Comparison of ENCODE assay signal across 5 fruit fly cellular contexts in the genomic region with DNA sequence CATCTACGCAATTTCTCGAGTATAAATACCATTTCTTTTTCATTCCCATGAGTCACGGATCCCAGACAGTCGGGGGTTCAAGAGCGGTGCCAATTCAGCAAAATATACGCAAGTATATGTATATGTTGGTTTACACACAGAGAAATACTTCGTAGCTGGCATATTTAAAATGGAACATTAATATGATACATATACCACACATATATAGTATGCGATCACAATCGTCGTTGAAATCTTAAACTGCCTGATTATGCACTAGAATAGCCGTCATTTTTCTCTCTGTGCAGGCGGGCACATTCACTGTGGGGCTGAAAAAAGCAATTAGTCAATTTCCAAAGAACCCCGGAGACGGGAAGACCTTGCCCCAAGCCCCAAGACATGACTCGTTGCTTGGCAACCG.
TF ChIP-seq lines count a peak whose summit lies in the region.

No protein-coding gene starts in this region.

- no peak for TF ChIP-seq CTCF in whole organism, embryonic (GFP tag; optimal IDR thresholded peaks at IDR 0.05; lab: Kevin White, UChicago)

TF ChIP-seq in whole organism, adult, 20 proteins besides CTCF, POLR2A, EP300 and RAD21:
- TF ChIP-seq cnc (optimal IDR thresholded peaks at IDR 0.05; lab: Kevin White, UChicago) (no peak), CG14711 (tag; optimal IDR thresholded peaks at IDR 0.05; lab: Kevin White, UChicago) (peak; percentile 78), Hr96 (GFP tag; optimal IDR thresholded peaks at IDR 0.05; lab: Kevin White, UChicago) (peak; percentile 66), CG12768 (GFP tag; optimal IDR thresholded peaks at IDR 0.05; lab: Kevin White, UChicago) (peak; percentile 81), tj (GFP tag; optimal IDR thresholded peaks at IDR 0.05; lab: Kevin White, UChicago) (peak; percentile 98), CG1620 (GFP tag; optimal IDR thresholded peaks at IDR 0.05; lab: Kevin White, UChicago) (peak; percentile 50), CG7045 (GFP tag; optimal IDR thresholded peaks at IDR 0.05; lab: Kevin White, UChicago) (peak; percentile 82), toe (GFP tag; optimal IDR thresholded peaks at IDR 0.05; lab: Kevin White, UChicago) (peak; percentile 18), Crg-1 (GFP tag; optimal IDR thresholded peaks at IDR 0.05; lab: Kevin White, UChicago) (no peak), bab1 (GFP tag; optimal IDR thresholded peaks at IDR 0.05; lab: Kevin White, UChicago) (peak; percentile 93), CG33017 (tag; optimal IDR thresholded peaks at IDR 0.05; lab: Kevin White, UChicago) (peak; percentile 54), Clk (GFP tag; optimal IDR thresholded peaks at IDR 0.05; lab: Kevin White, UChicago) (peak; percentile 13), ovo (GFP tag; optimal IDR thresholded peaks at IDR 0.05; lab: Kevin White, UChicago) (no peak), CG11617 (GFP tag; optimal IDR thresholded peaks at IDR 0.05; lab: Kevin White, UChicago) (peak; percentile 49), pad (GFP tag; optimal IDR thresholded peaks at IDR 0.05; lab: Kevin White, UChicago) (peak; percentile 64), kay (GFP tag; lab: Kevin White, UChicago; ENCODE audit: borderline replicate concordance) (no peak), CG7101 (tag; optimal IDR thresholded peaks at IDR 0.05; lab: Kevin White, UChicago) (peak; percentile 72)

TF ChIP-seq in whole organism, embryonic, 481 proteins besides CTCF, POLR2A, EP300 and RAD21 (continues in another document):
- no peak for TF ChIP-seq MESR4 (GFP tag; optimal IDR thresholded peaks at IDR 0.05; lab: Kevin White, UChicago)
- peak; percentile 58 for TF ChIP-seq CG2875 (GFP tag; optimal IDR thresholded peaks at IDR 0.05; lab: Kevin White, UChicago)
- TF ChIP-seq CG42726 (GFP tag; IDR thresholded peaks at IDR 0.05; lab: Robert Waterston, UW; ENCODE audit: partially characterized antibody): no peak
- TF ChIP-seq CG17359 (tag; optimal IDR thresholded peaks at IDR 0.05; lab: Kevin White, UChicago): peak; percentile 70
- no peak for TF ChIP-seq sc (optimal IDR thresholded peaks at IDR 0.05; lab: Kevin White, UChicago)
- TF ChIP-seq sc (GFP tag; optimal IDR thresholded peaks at IDR 0.05; lab: Kevin White, UChicago): no peak
- peak; percentile 65; the same call in 1 of the 3 replicates for TF ChIP-seq ken (GFP tag; IDR thresholded peaks at IDR 0.05; lab: Robert Waterston, UW)
- TF ChIP-seq Poxn (GFP tag; IDR thresholded peaks at IDR 0.05; lab: Robert Waterston, UW): peak; percentile 31; the same call in 1 of the 2 replicates
- no peak for TF ChIP-seq btn (GFP tag; optimal IDR thresholded peaks at IDR 0.05; lab: Kevin White, UChicago)
- TF ChIP-seq ase (GFP tag; IDR thresholded peaks at IDR 0.05; lab: Robert Waterston, UW): peak; percentile 66
- peak; percentile 79 for TF ChIP-seq CG30403 (GFP tag; optimal IDR thresholded peaks at IDR 0.05; lab: Kevin White, UChicago)
- TF ChIP-seq CG14860 (GFP tag; IDR thresholded peaks at IDR 0.05; lab: Robert Waterston, UW; ENCODE audit: partially characterized antibody): no peak
- TF ChIP-seq CG12071 (GFP tag; optimal IDR thresholded peaks at IDR 0.05; lab: Kevin White, UChicago): peak; percentile 62
- TF ChIP-seq CG9876 (GFP tag; optimal IDR thresholded peaks at IDR 0.05; lab: Kevin White, UChicago): peak; percentile 29
- TF ChIP-seq gt (GFP tag; IDR thresholded peaks at IDR 0.05; lab: Robert Waterston, UW): peak; percentile 77
- TF ChIP-seq ssp (GFP tag; IDR thresholded peaks at IDR 0.05; lab: Robert Waterston, UW): peak; percentile 69
- peak; percentile 63 for TF ChIP-seq fd3F (GFP tag; optimal IDR thresholded peaks at IDR 0.05; lab: Kevin White, UChicago)

TF ChIP-seq in whole organism, prepupa, 60 proteins besides CTCF, POLR2A, EP300 and RAD21 (continues in another document):
- peak; percentile 87 for TF ChIP-seq Sox15 (GFP tag; optimal IDR thresholded peaks at IDR 0.05; lab: Kevin White, UChicago)
- TF ChIP-seq CG11294 (GFP tag; IDR thresholded peaks at IDR 0.05; lab: Robert Waterston, UW): peak; percentile 92
- peak; percentile 96 for TF ChIP-seq eg (GFP tag; IDR thresholded peaks at IDR 0.05; lab: Robert Waterston, UW)
- TF ChIP-seq Smox (GFP tag; optimal IDR thresholded peaks at IDR 0.05; lab: Kevin White, UChicago): peak; percentile 96
- peak; percentile 99 for TF ChIP-seq svp (GFP tag; lab: Kevin White, UChicago)
- peak; percentile 87 to 90 for TF ChIP-seq salr (GFP tag; optimal IDR thresholded peaks at IDR 0.05; lab: Kevin White, UChicago)
- TF ChIP-seq ss (GFP tag; optimal IDR thresholded peaks at IDR 0.05; lab: Kevin White, UChicago): peak; percentile 94 to 95
- TF ChIP-seq CG31627 (GFP tag; optimal IDR thresholded peaks at IDR 0.05; lab: Kevin White, UChicago): peak; percentile 97
- TF ChIP-seq CG34406 (GFP tag; optimal IDR thresholded peaks at IDR 0.05; lab: Kevin White, UChicago): peak; percentile 95
- peak; percentile 97 for TF ChIP-seq topi (GFP tag; optimal IDR thresholded peaks at IDR 0.05; lab: Kevin White, UChicago)
- TF ChIP-seq OdsH (GFP tag; optimal IDR thresholded peaks at IDR 0.05; lab: Kevin White, UChicago): peak; percentile 97
- peak; percentile 82 for TF ChIP-seq fd85E (GFP tag; optimal IDR thresholded peaks at IDR 0.05; lab: Kevin White, UChicago)
- TF ChIP-seq Ets96B (tag; optimal IDR thresholded peaks at IDR 0.05; lab: Kevin White, UChicago): peak; percentile 93
- TF ChIP-seq CG7368 (GFP tag; optimal IDR thresholded peaks at IDR 0.05; lab: Kevin White, UChicago): peak; percentile 95
- TF ChIP-seq CG6808 (GFP tag; optimal IDR thresholded peaks at IDR 0.05; lab: Kevin White, UChicago): peak; percentile 95
- TF ChIP-seq Hr38 (GFP tag; optimal IDR thresholded peaks at IDR 0.05; lab: Kevin White, UChicago): peak; percentile 60
- peak; percentile 97 for TF ChIP-seq pdm3 (GFP tag; optimal IDR thresholded peaks at IDR 0.05; lab: Kevin White, UChicago)
- peak; percentile 88 for TF ChIP-seq lz (GFP tag; optimal IDR thresholded peaks at IDR 0.05; lab: Kevin White, UChicago)

TF ChIP-seq in whole organism, pupa, 21 proteins besides CTCF, POLR2A, EP300 and RAD21 (continues in another document):
- TF ChIP-seq CG14655 (GFP tag; optimal IDR thresholded peaks at IDR 0.05; lab: Kevin White, UChicago): peak; percentile 96
- TF ChIP-seq Ets98B (GFP tag; IDR thresholded peaks at IDR 0.05; lab: Robert Waterston, UW): peak; percentile 96
- 0 out of 2 replicates have a peak, but pooled peaks have one; percentile 22 for TF ChIP-seq CG10348 (GFP tag; IDR thresholded peaks at IDR 0.05; lab: Robert Waterston, UW)
- peak; percentile 78 for TF ChIP-seq D1 (tag; optimal IDR thresholded peaks at IDR 0.05; lab: Kevin White, UChicago)
- peak; percentile 94 for TF ChIP-seq CG17806 (tag; optimal IDR thresholded peaks at IDR 0.05; lab: Kevin White, UChicago)
- TF ChIP-seq rn (GFP tag; IDR thresholded peaks at IDR 0.05; lab: Robert Waterston, UW): peak; percentile 95
- peak; percentile 96 for TF ChIP-seq fd96Ca (GFP tag; IDR thresholded peaks at IDR 0.05; lab: Robert Waterston, UW)
- peak; percentile 93 for TF ChIP-seq CG8301 (tag; optimal IDR thresholded peaks at IDR 0.05; lab: Kevin White, UChicago)
- TF ChIP-seq CG8159 (tag; optimal IDR thresholded peaks at IDR 0.05; lab: Kevin White, UChicago): peak; percentile 95
- peak; percentile 94 for TF ChIP-seq CG34367 (tag; optimal IDR thresholded peaks at IDR 0.05; lab: Kevin White, UChicago)
- peak; percentile 95 for TF ChIP-seq CG32121 (GFP tag; IDR thresholded peaks at IDR 0.05; lab: Robert Waterston, UW)
- TF ChIP-seq Pif1A (GFP tag; optimal IDR thresholded peaks at IDR 0.05; lab: Kevin White, UChicago): peak; percentile 94
- peak; percentile 88 for TF ChIP-seq EcR (GFP tag; optimal IDR thresholded peaks at IDR 0.05; lab: Kevin White, UChicago)
- peak; percentile 96 for TF ChIP-seq CG12605 (GFP tag; IDR thresholded peaks at IDR 0.05; lab: Robert Waterston, UW)
- peak; percentile 93 for TF ChIP-seq gl (tag; optimal IDR thresholded peaks at IDR 0.05; lab: Kevin White, UChicago)
- no peak for TF ChIP-seq CG13204 (GFP tag; optimal IDR thresholded peaks at IDR 0.05; lab: Kevin White, UChicago)
- peak; percentile 93 for TF ChIP-seq CG9948 (tag; optimal IDR thresholded peaks at IDR 0.05; lab: Kevin White, UChicago)
- TF ChIP-seq Snoo (tag; optimal IDR thresholded peaks at IDR 0.05; lab: Kevin White, UChicago): peak; percentile 97
- peak; percentile 95 for TF ChIP-seq Pif1B (GFP tag; optimal IDR thresholded peaks at IDR 0.05; lab: Kevin White, UChicago)
- peak; percentile 96 for TF ChIP-seq CG15710 (tag; optimal IDR thresholded peaks at IDR 0.05; lab: Kevin White, UChicago)

TF ChIP-seq in whole organism, wandering third instar larva, 38 proteins besides CTCF, POLR2A, EP300 and RAD21 (continues in another document):
- peak; percentile 97 for TF ChIP-seq HLH106 (tag; optimal IDR thresholded peaks at IDR 0.05; lab: Kevin White, UChicago)
- TF ChIP-seq brk (GFP tag; optimal IDR thresholded peaks at IDR 0.05; lab: Kevin White, UChicago): peak; percentile 86
- TF ChIP-seq Hr83 (GFP tag; optimal IDR thresholded peaks at IDR 0.05; lab: Kevin White, UChicago; ENCODE audit: poor library complexity, severe bottlenecking): peak; percentile 76
- TF ChIP-seq sage (GFP tag; optimal IDR thresholded peaks at IDR 0.05; lab: Kevin White, UChicago): peak; percentile 91
- TF ChIP-seq Sp1 (GFP tag; optimal IDR thresholded peaks at IDR 0.05; lab: Kevin White, UChicago): peak; percentile 93
- TF ChIP-seq N (GFP tag; optimal IDR thresholded peaks at IDR 0.05; lab: Kevin White, UChicago): no peak
- peak; percentile 97 for TF ChIP-seq h (GFP tag; optimal IDR thresholded peaks at IDR 0.05; lab: Kevin White, UChicago)
- TF ChIP-seq jim (GFP tag; optimal IDR thresholded peaks at IDR 0.05; lab: Kevin White, UChicago): no peak
- peak; percentile 96 for TF ChIP-seq OdsH (GFP tag; optimal IDR thresholded peaks at IDR 0.05; lab: Kevin White, UChicago)
- TF ChIP-seq CG9705 (GFP tag; optimal IDR thresholded peaks at IDR 0.05; lab: Kevin White, UChicago): peak; percentile 94
- no peak for TF ChIP-seq lola (GFP tag; optimal IDR thresholded peaks at IDR 0.05; lab: Kevin White, UChicago)
- peak; percentile 86 for TF ChIP-seq woc (GFP tag; optimal IDR thresholded peaks at IDR 0.05; lab: Kevin White, UChicago)
- TF ChIP-seq Dif (GFP tag; optimal IDR thresholded peaks at IDR 0.05; lab: Kevin White, UChicago; ENCODE audit: partially characterized antibody): no peak
- no peak for TF ChIP-seq Vsx2 (GFP tag; optimal IDR thresholded peaks at IDR 0.05; lab: Kevin White, UChicago; ENCODE audit: partially characterized antibody)
- TF ChIP-seq pan (optimal IDR thresholded peaks at IDR 0.05; lab: Kevin White, UChicago): no peak
- TF ChIP-seq ey (GFP tag; optimal IDR thresholded peaks at IDR 0.05; lab: Kevin White, UChicago): peak; percentile 93
- no peak for TF ChIP-seq Hr78 (GFP tag; optimal IDR thresholded peaks at IDR 0.05; lab: Kevin White, UChicago)
- peak; percentile 95 for TF ChIP-seq Jra (GFP tag; optimal IDR thresholded peaks at IDR 0.05; lab: Kevin White, UChicago)
- TF ChIP-seq Hnf4 (GFP tag; optimal IDR thresholded peaks at IDR 0.05; lab: Kevin White, UChicago): peak; percentile 97
- TF ChIP-seq usp (GFP tag; optimal IDR thresholded peaks at IDR 0.05; lab: Kevin White, UChicago): no peak
- peak; percentile 57 to 96 for TF ChIP-seq foxo (GFP tag; optimal IDR thresholded peaks at IDR 0.05; lab: Kevin White, UChicago)
- peak; percentile 87 for TF ChIP-seq CG32264 (GFP tag; optimal IDR thresholded peaks at IDR 0.05; lab: Kevin White, UChicago)
